Worm (Caenorhabditis elegans) whole organism, dauer: ENCODE measurements around the gene C32B5.13.
"Not testable (repeated sequence)": the region's sequence is repeated elsewhere in the genome, so short reads cannot be mapped to it uniquely, and the experiment has no call there.

Experiments
- unc-62 ChIP-seq: sonication (generic microtip); optimal IDR thresholded peaks from 2 replicates; lab custom pipeline; 2017; ENCODE audit warnings: missing biosample characterization, missing genetic modification reagents, missing genetic modification characterization

The C32B5.13 gene

ce11 chrII:961961-962360 lies at the start of gene C32B5.13:
Gene C32B5.13, minus strand, starts transcription at chrII:962061.
- TF ChIP-seq unc-62 (GFP tag; lab: Kevin White, UChicago), result no peak

ce11 chrII:1006375-1006774 lies 44.5 kb upstream of the C32B5.13 start, which contains the start of gene F45D11.14:
Gene F45D11.14, minus strand, starts transcription at chrII:1006475.
- not testable (repeated sequence) for TF ChIP-seq unc-62 (GFP tag; lab: Kevin White, UChicago)

ce11 chrII:1001351-1001750 lies 39.5 kb upstream of the C32B5.13 start, which contains the start of the genes fbxb-30 and F45D11.5:
Gene fbxb-30, minus strand, starts transcription at chrII:1001451.
Gene F45D11.5, plus strand, starts transcription at chrII:1001702.
- no peak for TF ChIP-seq unc-62 (GFP tag; lab: Kevin White, UChicago)

ce11 chrII:999493-999892 lies 37.6 kb upstream of the C32B5.13 start, which contains the start of gene fbxb-29:
Gene fbxb-29, minus strand, starts transcription at chrII:999593.
- TF ChIP-seq unc-62 (GFP tag; lab: Kevin White, UChicago), result no peak

ce11 chrII:996112-996511 lies 34.3 kb upstream of the C32B5.13 start, which contains the start of gene F45D11.11:
Gene F45D11.11, minus strand, starts transcription at chrII:996212.
- not testable (repeated sequence) for TF ChIP-seq unc-62 (GFP tag; lab: Kevin White, UChicago)

- TF ChIP-seq unc-62 (GFP tag; lab: Kevin White, UChicago), result not testable (repeated sequence)
These were observed 32.4 kb upstream of the C32B5.13 start, which contains the start of gene F45D11.7 for ce11 chrII:994231-994630. Gene F45D11.7, plus strand, starts transcription at chrII:994531.

ce11 chrII:991300-991699 lies 29.4 kb upstream of the C32B5.13 start, which contains the start of gene fbxc-42:
Gene fbxc-42, plus strand, starts transcription at chrII:991600.
- TF ChIP-seq unc-62 (GFP tag; lab: Kevin White, UChicago), result no peak

ce11 chrII:988437-988836 lies 26.6 kb upstream of the C32B5.13 start, which contains the start of gene fbxc-39:
Gene fbxc-39, plus strand, starts transcription at chrII:988737.
- no peak for TF ChIP-seq unc-62 (GFP tag; lab: Kevin White, UChicago)

- not testable (repeated sequence) for TF ChIP-seq unc-62 (GFP tag; lab: Kevin White, UChicago)
These were observed 23.8 kb upstream of the C32B5.13 start, which contains the start of gene fbxc-40 for ce11 chrII:985703-986102. Gene fbxc-40, plus strand, starts transcription at chrII:986003.

- no peak for TF ChIP-seq unc-62 (GFP tag; lab: Kevin White, UChicago)
These were observed 21.0 kb upstream of the C32B5.13 start, which contains the start of gene srh-274 for ce11 chrII:982842-983241. Gene srh-274, plus strand, starts transcription at chrII:983142.

ce11 chrII:979135-979534 lies 17.3 kb upstream of the C32B5.13 start, which contains the start of the genes fbxc-17 and fbxc-15:
Gene fbxc-17, minus strand, starts transcription at chrII:979235.
Gene fbxc-15, plus strand, starts transcription at chrII:979423.
- TF ChIP-seq unc-62 (GFP tag; lab: Kevin White, UChicago), result no peak

ce11 chrII:973999-974398 lies 12.1 kb upstream of the C32B5.13 start, which contains the start of gene fbxc-14:
Gene fbxc-14, plus strand, starts transcription at chrII:974299.
- TF ChIP-seq unc-62 (GFP tag; lab: Kevin White, UChicago), result no peak

- TF ChIP-seq unc-62 (GFP tag; lab: Kevin White, UChicago), result no peak
These were observed 11.0 kb upstream of the C32B5.13 start, which contains the start of gene C32B5.15 for ce11 chrII:972850-973249. Gene C32B5.15, minus strand, starts transcription at chrII:972950.

ce11 chrII:968106-968505 lies 6.2 kb upstream of the C32B5.13 start, which contains the start of gene C32B5.6:
Gene C32B5.6, plus strand, starts transcription at chrII:968406.
- not testable (repeated sequence) for TF ChIP-seq unc-62 (GFP tag; lab: Kevin White, UChicago)

ce11 chrII:966962-967361 lies 5.1 kb upstream of the C32B5.13 start, which contains the start of gene fbxc-18:
Gene fbxc-18, minus strand, starts transcription at chrII:967062.
- not testable (repeated sequence) for TF ChIP-seq unc-62 (GFP tag; lab: Kevin White, UChicago)

- TF ChIP-seq unc-62 (GFP tag; lab: Kevin White, UChicago), result no peak
These were observed 1.6 kb downstream of the C32B5.13 start, which contains the start of the genes C32B5.18 and C32B5.7 for ce11 chrII:960218-960617. Gene C32B5.18, plus strand, starts transcription at chrII:960518. Gene C32B5.7, plus strand, starts transcription at chrII:960528.
